Worm (Caenorhabditis elegans) whole organism, L3 larva: Measurements from ENCODE around the gene H23L24.1.

Source experiments
- egl-27 ChIP-seq: sonication (generic microtip); optimal IDR thresholded peaks from 4 replicates; lab custom pipeline; 2017; ENCODE audit warnings: missing biosample characterization, missing genetic modification reagents, missing genetic modification characterization
- elt-1 ChIP-seq: fragments of 150-350 bp; optimal IDR thresholded peaks from 2 replicates; lab custom pipeline; 2014; ENCODE audit warnings: missing biosample characterization, missing genetic modification characterization
- jun-1 ChIP-seq: fragments of 150-350 bp; optimal IDR thresholded peaks from 2 replicates; lab custom pipeline; 2014; ENCODE audit warnings: missing biosample characterization, missing genetic modification reagents, missing genetic modification characterization
- lin-39 ChIP-seq: fragments of 150-350 bp; optimal IDR thresholded peaks from 2 replicates; lab custom pipeline; 2018; ENCODE audit warnings: missing biosample characterization, missing genetic modification reagents, missing genetic modification characterization
- nhr-11 ChIP-seq: fragments of 150-350 bp; optimal IDR thresholded peaks from 2 replicates; lab custom pipeline; 2014; ENCODE audit warnings: missing biosample characterization, missing genetic modification characterization
- nhr-28 ChIP-seq: fragments of 150-350 bp; optimal IDR thresholded peaks from 2 replicates; lab custom pipeline; 2014; ENCODE audit warnings: missing biosample characterization, missing genetic modification characterization
- snpc-4 ChIP-seq: fragments of 150-350 bp; optimal IDR thresholded peaks from 2 replicates; lab custom pipeline; 2014; ENCODE audit warnings: missing biosample characterization, missing genetic modification characterization

DNA sequence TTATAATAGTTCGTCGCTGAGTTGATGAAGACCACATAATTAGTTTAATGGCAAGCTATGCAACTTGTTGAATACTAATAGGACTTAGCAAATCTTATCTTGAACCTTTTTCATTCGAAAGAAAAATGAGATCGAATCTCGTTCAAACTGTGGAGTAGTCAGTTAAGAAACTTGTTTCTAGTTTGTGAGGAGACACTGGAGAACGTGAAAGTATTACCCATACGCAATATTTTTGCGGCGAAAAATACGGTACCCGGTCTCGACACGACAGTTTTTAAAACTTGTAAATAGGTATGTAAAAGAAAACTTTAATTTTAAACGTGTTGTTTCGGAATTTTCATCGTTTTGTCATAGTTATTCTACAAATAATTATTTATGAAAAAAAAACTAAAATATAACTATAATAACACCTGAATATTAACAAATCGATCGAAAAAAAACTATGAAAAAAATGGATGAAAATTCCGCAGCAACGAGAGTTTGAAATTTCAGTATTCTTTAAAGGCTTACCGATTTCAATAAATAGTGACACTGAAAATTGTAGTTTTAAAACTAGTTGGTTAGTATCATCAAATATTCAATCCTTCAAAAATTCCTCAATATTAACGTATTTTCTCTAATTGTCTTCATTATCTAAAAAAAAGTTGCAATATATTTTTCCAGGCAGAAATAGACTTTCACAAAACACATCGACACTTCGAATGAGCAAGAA, 27.5 kb downstream of the H23L24.1 start, which contains the start of the genes F20C5.7 and parg-1:
- TF ChIP-seq egl-27 (tag; lab: Kevin White, UChicago), result no peak
- TF ChIP-seq nhr-28 (tag; lab: Kevin White, UChicago), result no peak
- TF ChIP-seq snpc-4, result no peak
- TF ChIP-seq nhr-11, result no peak
- no peak for TF ChIP-seq elt-1 (tag; lab: Kevin White, UChicago)
- TF ChIP-seq lin-39, result no peak
- no peak for TF ChIP-seq jun-1
